Fruit fly (Drosophila melanogaster): ENCODE measurements around the gene Grip.

Grip gene

DNA sequence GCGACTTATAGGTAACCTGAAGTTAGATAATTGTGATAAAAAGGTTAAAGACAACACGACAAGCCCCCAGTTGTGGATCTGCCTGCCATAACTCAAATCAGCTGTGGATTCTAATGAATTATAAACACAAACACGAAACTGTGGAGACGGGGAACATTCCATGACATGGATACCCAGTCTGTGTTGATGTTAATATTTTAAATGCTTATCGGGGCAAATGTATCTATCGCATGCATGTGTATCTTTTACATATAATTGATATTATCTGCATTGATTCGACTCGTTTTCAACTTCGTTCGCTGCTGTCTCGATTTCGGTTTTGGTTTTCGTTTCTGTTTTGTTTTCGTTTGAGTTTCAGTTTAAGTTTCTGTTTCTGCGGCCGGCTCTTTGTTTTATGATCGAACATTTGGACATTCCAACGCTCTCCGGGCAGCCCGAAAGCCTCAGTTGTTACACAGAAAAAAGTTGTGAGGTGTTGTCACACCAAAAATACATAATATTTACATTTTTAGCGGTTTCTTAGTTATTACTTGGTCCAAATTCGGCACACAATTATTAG, 26.8 kb downstream of the Grip start (continued):
- TF ChIP-seq Dip2 (GFP tag; IDR thresholded peaks at IDR 0.05) (no peak), ems (GFP tag; optimal IDR thresholded peaks at IDR 0.05) (no peak), ssp (GFP tag; IDR thresholded peaks at IDR 0.05) (no peak), CG15269 (tag; optimal IDR thresholded peaks at IDR 0.05) (peak; percentile 10), Atf-2 (GFP tag; optimal IDR thresholded peaks at IDR 0.05) (no peak), MBD-R2 (GFP tag; IDR thresholded peaks at IDR 0.05) (no peak), CG14014 (GFP tag; IDR thresholded peaks at IDR 0.05) (no peak), CG4282 (GFP tag; optimal IDR thresholded peaks at IDR 0.05) (no peak), ro (GFP tag; IDR thresholded peaks at IDR 0.05) (no peak), Stat92E (GFP tag; optimal IDR thresholded peaks at IDR 0.05) (peak in 1 of 3 experiments; percentile 81), Fer2 (tag; optimal IDR thresholded peaks at IDR 0.05) (no peak), sim (GFP tag; IDR thresholded peaks at IDR 0.05) (no peak), CG8765 (GFP tag; IDR thresholded peaks at IDR 0.05) (no peak), CG16815 (GFP tag; optimal IDR thresholded peaks at IDR 0.05) (no peak), CG7963 (GFP tag; IDR thresholded peaks at IDR 0.05; ENCODE audit: partially characterized antibody) (no peak), CG10366 (GFP tag; IDR thresholded peaks at IDR 0.05) (no peak), CG9727 (GFP tag; optimal IDR thresholded peaks at IDR 0.05) (no peak), CG17912 (GFP tag; optimal IDR thresholded peaks at IDR 0.05) (no peak), Hsf (GFP tag; optimal IDR thresholded peaks at IDR 0.05) (no peak), HLH4C (GFP tag; IDR thresholded peaks at IDR 0.05; ENCODE audit: partially characterized antibody) (no peak), CG15011 (GFP tag; optimal IDR thresholded peaks at IDR 0.05) (no peak), Xbp1 (GFP tag; optimal IDR thresholded peaks at IDR 0.05) (no peak), sug (tag; optimal IDR thresholded peaks at IDR 0.05) (no peak), BtbVII (GFP tag; optimal IDR thresholded peaks at IDR 0.05) (no peak), row (GFP tag; IDR thresholded peaks at IDR 0.05) (0 out of 3 replicates have a peak, but pooled peaks have one; percentile 10), sens (GFP tag) (peak; percentile 32), CG34422 (GFP tag; IDR thresholded peaks at IDR 0.05) (no peak), CG17612 (GFP tag; IDR thresholded peaks at IDR 0.05) (no peak), kni (GFP tag; optimal IDR thresholded peaks at IDR 0.05) (peak; percentile 76), da (GFP tag; optimal IDR thresholded peaks at IDR 0.05) (no peak), CG2199 (GFP tag; IDR thresholded peaks at IDR 0.05) (0 out of 3 replicates have a peak, but pooled peaks have one; percentile 60), abd-A (tag; optimal IDR thresholded peaks at IDR 0.05) (peak; percentile 76), Lpt (GFP tag; optimal IDR thresholded peaks at IDR 0.05) (no peak), CG1647 (GFP tag; optimal IDR thresholded peaks at IDR 0.05) (no peak), CG13624 (GFP tag; optimal IDR thresholded peaks at IDR 0.05) (no peak), CG10274 (GFP tag; optimal IDR thresholded peaks at IDR 0.05) (no peak), CG17829 (tag; optimal IDR thresholded peaks at IDR 0.05) (no peak), cad (GFP tag; optimal IDR thresholded peaks at IDR 0.05) (no peak), Ptx1 (GFP tag; IDR thresholded peaks at IDR 0.05) (no peak), CG43689 (GFP tag; IDR thresholded peaks at IDR 0.05) (no peak), bab2 (GFP tag; optimal IDR thresholded peaks at IDR 0.05) (no peak), vvl (GFP tag; IDR thresholded peaks at IDR 0.05) (peak; percentile 38; the same call in 1 of the 2 replicates), sc (optimal IDR thresholded peaks at IDR 0.05) (no peak), sc (GFP tag; optimal IDR thresholded peaks at IDR 0.05) (no peak), CG30403 (GFP tag; optimal IDR thresholded peaks at IDR 0.05) (no peak), grn (GFP tag; optimal IDR thresholded peaks at IDR 0.05) (peak; percentile 94), CG8089 (GFP tag; optimal IDR thresholded peaks at IDR 0.05) (no peak), otp (GFP tag; IDR thresholded peaks at IDR 0.05) (no peak), ara (GFP tag; IDR thresholded peaks at IDR 0.05) (no peak), mam (GFP tag; optimal IDR thresholded peaks at IDR 0.05) (no peak), CG14050 (GFP tag; IDR thresholded peaks at IDR 0.05) (no peak), sd (tag; optimal IDR thresholded peaks at IDR 0.05) (peak; percentile 82), Taf1 (GFP tag; IDR thresholded peaks at IDR 0.05) (no peak)
